Fruit fly (Drosophila melanogaster) whole organism, prepupa: ENCODE measurements around the gene Takl1.

Experiments used
- Blimp-1 ChIP-seq: fragments of 200-800 bp; sonication (Bioruptor generic); optimal IDR thresholded peaks from 3 replicates; lab custom pipeline; 2017; ENCODE audit warnings: missing biosample characterization, missing genetic modification characterization, mild to moderate bottlenecking, moderate library complexity, missing genetic modification reagents
- CG3032 ChIP-seq: fragments of 200-800 bp; optimal IDR thresholded peaks from 2 replicates; lab custom pipeline; 2019; ENCODE audit warnings: missing biosample characterization, mild to moderate bottlenecking, missing genetic modification characterization, moderate library complexity
- CG32006 ChIP-seq: fragments of 200-800 bp; sonication (Bioruptor generic); optimal IDR thresholded peaks from 3 replicates; lab custom pipeline; 2017; ENCODE audit warnings: missing biosample characterization, mild to moderate bottlenecking, missing genetic modification characterization
- CG6854 ChIP-seq: fragments of 200-800 bp; sonication (Bioruptor generic); optimal IDR thresholded peaks from 2 replicates; lab custom pipeline; 2017; ENCODE audit warnings: missing biosample characterization, mild to moderate bottlenecking, missing genetic modification characterization
- Ets21C ChIP-seq: fragments of 200-800 bp; sonication (Bioruptor generic); optimal IDR thresholded peaks from 3 replicates; lab custom pipeline; 2016; ENCODE audit warnings: missing biosample characterization, missing genetic modification characterization
- Hr38 ChIP-seq: sonication (Bioruptor generic); optimal IDR thresholded peaks from 2 replicates; lab custom pipeline; 2016; ENCODE audit warnings: missing biosample characterization, missing genetic modification characterization
- salr ChIP-seq, 2 experiments: fragments of 200-800 bp; sonication (Bioruptor generic); optimal IDR thresholded peaks; 3 replicates each; lab custom pipeline; 2016 to 2018; ENCODE audit warnings: missing biosample characterization in 2 of 2, missing genetic modification characterization in 2 of 2, mild to moderate bottlenecking in 1 of 2
- topi ChIP-seq: fragments of 200-800 bp; sonication (Bioruptor generic); optimal IDR thresholded peaks from 3 replicates; lab custom pipeline; 2016; ENCODE audit warnings: missing biosample characterization, missing genetic modification characterization

- peak; percentile 7 for TF ChIP-seq Blimp-1 (GFP tag; lab: Kevin White, UChicago)
- peak; percentile 59 for TF ChIP-seq Ets21C
- no peak for TF ChIP-seq Hr38 (GFP tag; lab: Kevin White, UChicago)
- peak; percentile 41 for TF ChIP-seq topi
- TF ChIP-seq CG32006 (GFP tag; lab: Kevin White, UChicago): no peak
- no peak for TF ChIP-seq CG3032 (tag; lab: Kevin White, UChicago)
- peak; percentile 79 for TF ChIP-seq CG6854 (GFP tag; lab: Kevin White, UChicago)
- peak in 1 of 2 experiments; percentile 61 for TF ChIP-seq salr (GFP tag; optimal IDR thresholded peaks at IDR 0.05; lab: Kevin White, UChicago)
Measured at dm6 chr3R:20765302-20766155, 6.9 kb downstream of the Takl1 start.
